Worm (Caenorhabditis elegans) whole organism, L3 larva: Measurements from ENCODE around the gene Y49F6B.13.

ENCODE experiments used
- aly-2 ChIP-seq: fragments of 150-350 bp; optimal IDR thresholded peaks from 2 replicates; lab custom pipeline; 2014; ENCODE audit warnings: missing biosample characterization, missing genetic modification characterization
- mml-1 ChIP-seq: fragments of 150-350 bp; sonication (generic microtip); optimal IDR thresholded peaks from 3 replicates; lab custom pipeline; 2014; ENCODE audit warnings: missing biosample characterization, missing genetic modification characterization
- skn-1 ChIP-seq: fragments of 150-350 bp; optimal IDR thresholded peaks from 2 replicates; lab custom pipeline; 2014; ENCODE audit warnings: missing biosample characterization, missing genetic modification characterization
- snpc-4 ChIP-seq: fragments of 150-350 bp; optimal IDR thresholded peaks from 2 replicates; lab custom pipeline; 2014; ENCODE audit warnings: missing biosample characterization, missing genetic modification characterization
- tbx-2 ChIP-seq: sonication (generic microtip); optimal IDR thresholded peaks from 2 replicates; lab custom pipeline; 2016; ENCODE audit warnings: mild to moderate bottlenecking, missing genetic modification characterization, missing compliant biosample characterization

DNA sequence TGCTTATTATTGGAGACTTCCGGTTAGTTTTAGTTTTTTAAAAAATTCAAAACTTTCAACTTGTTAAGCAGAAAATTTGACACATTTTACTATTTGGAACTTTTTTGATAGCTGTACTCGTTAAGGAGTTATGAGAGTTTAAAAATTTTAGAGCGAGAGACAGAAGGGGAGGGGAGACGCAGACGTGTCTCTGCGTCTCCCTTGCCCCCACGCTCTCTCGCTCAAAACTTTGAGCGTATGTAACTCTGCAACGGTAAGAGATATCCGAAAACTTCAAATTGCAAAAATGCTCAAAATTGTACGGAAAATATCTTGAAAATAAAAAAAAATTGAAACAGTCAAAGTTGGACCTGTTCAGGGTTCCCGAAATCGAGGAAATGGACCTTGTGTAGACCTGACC, 44.7 kb upstream of the Y49F6B.13 start:
- TF ChIP-seq mml-1 (tag; lab: Kevin White, UChicago) (no peak), skn-1 (no peak), aly-2 (tag; lab: Kevin White, UChicago) (no peak), snpc-4 (tag; lab: Kevin White, UChicago) (no peak), tbx-2 (tag; lab: Kevin White, UChicago) (no peak)
